Worm (Caenorhabditis elegans) whole organism, L3 larva: ENCODE data around the gene npr-3.
A peak's percentile ranks its signal among the peaks of the same experiment; 100 is the strongest.

Source experiments
- R02D3.7 ChIP-seq: fragments of 150-350 bp; optimal IDR thresholded peaks from 2 replicates; lab custom pipeline; 2014; ENCODE audit warnings: missing biosample characterization, missing genetic modification characterization
- ZK546.5 ChIP-seq: sonication (generic microtip); optimal IDR thresholded peaks from 2 replicates; lab custom pipeline; 2017; ENCODE audit warnings: missing biosample characterization, missing genetic modification characterization
- aly-2 ChIP-seq: fragments of 150-350 bp; optimal IDR thresholded peaks from 2 replicates; lab custom pipeline; 2014; ENCODE audit warnings: missing biosample characterization, missing genetic modification characterization
- ama-1 ChIP-seq: fragments of 150-350 bp; optimal IDR thresholded peaks from 2 replicates; lab custom pipeline; 2018
- ceh-16 ChIP-seq: sonication (generic microtip); optimal IDR thresholded peaks from 2 replicates; lab custom pipeline; 2017; ENCODE audit warnings: missing biosample characterization, missing genetic modification characterization
- ceh-28 ChIP-seq: fragments of 150-350 bp; optimal IDR thresholded peaks from 2 replicates; lab custom pipeline; 2014; ENCODE audit warnings: missing biosample characterization, missing genetic modification reagents, missing genetic modification characterization
- ceh-82 ChIP-seq: fragments of 150-350 bp; optimal IDR thresholded peaks from 2 replicates; lab custom pipeline; 2014; ENCODE audit warnings: missing biosample characterization, missing genetic modification characterization
- ceh-9 ChIP-seq: sonication (generic microtip); optimal IDR thresholded peaks from 2 replicates; lab custom pipeline; 2018; ENCODE audit warnings: missing biosample characterization, missing genetic modification characterization
- daf-12 ChIP-seq: fragments of 150-350 bp; optimal IDR thresholded peaks from 2 replicates; lab custom pipeline; 2014; ENCODE audit warnings: missing biosample characterization, missing genetic modification reagents, missing genetic modification characterization
- egl-27 ChIP-seq: sonication (generic microtip); optimal IDR thresholded peaks from 4 replicates; lab custom pipeline; 2017; ENCODE audit warnings: missing biosample characterization, missing genetic modification reagents, missing genetic modification characterization
- egl-5 ChIP-seq: fragments of 150-350 bp; optimal IDR thresholded peaks from 2 replicates; lab custom pipeline; 2017; ENCODE audit warnings: missing biosample characterization, missing genetic modification reagents, missing genetic modification characterization, inconsistent platforms
- elt-1 ChIP-seq: fragments of 150-350 bp; optimal IDR thresholded peaks from 2 replicates; lab custom pipeline; 2014; ENCODE audit warnings: missing biosample characterization, missing genetic modification characterization
- elt-2 ChIP-seq: sonication (generic microtip); optimal IDR thresholded peaks from 2 replicates; lab custom pipeline; 2016; ENCODE audit warnings: missing genetic modification reagents, mild to moderate bottlenecking, missing genetic modification characterization, missing compliant biosample characterization
- elt-3 ChIP-seq, 3 experiments: fragments of 150-350 bp in 1 of 3; sonication (generic microtip) in 2 of 3; optimal IDR thresholded peaks; 2 replicates in 2 of 3; 4 replicates in 1 of 3; lab custom pipeline; 2014 to 2017; ENCODE audit warnings: missing biosample characterization in 3 of 3, missing genetic modification characterization in 3 of 3
- eor-1 ChIP-seq, 2 experiments: fragments of 150-350 bp; optimal IDR thresholded peaks; 2 replicates each; lab custom pipeline; 2014 to 2018; ENCODE audit warnings: missing biosample characterization in 2 of 2, missing genetic modification characterization in 2 of 2
- fkh-2 ChIP-seq: fragments of 150-350 bp; optimal IDR thresholded peaks from 2 replicates; lab custom pipeline; 2014; ENCODE audit warnings: missing biosample characterization, missing genetic modification reagents, missing genetic modification characterization
- fos-1 ChIP-seq: fragments of 150-350 bp; optimal IDR thresholded peaks from 2 replicates; lab custom pipeline; 2014; ENCODE audit warnings: missing biosample characterization, missing genetic modification characterization
- hmg-11 ChIP-seq: sonication (generic microtip); optimal IDR thresholded peaks from 2 replicates; lab custom pipeline; 2016; ENCODE audit warnings: missing genetic modification characterization, missing compliant biosample characterization
- jun-1 ChIP-seq: fragments of 150-350 bp; optimal IDR thresholded peaks from 2 replicates; lab custom pipeline; 2014; ENCODE audit warnings: missing biosample characterization, missing genetic modification reagents, missing genetic modification characterization
- lin-15B ChIP-seq: fragments of 150-350 bp; optimal IDR thresholded peaks from 2 replicates; lab custom pipeline; 2014; ENCODE audit warnings: missing biosample characterization, missing genetic modification characterization
- lin-39 ChIP-seq: fragments of 150-350 bp; optimal IDR thresholded peaks from 2 replicates; lab custom pipeline; 2018; ENCODE audit warnings: missing biosample characterization, missing genetic modification reagents, missing genetic modification characterization
- lsy-12 ChIP-seq: sonication (generic microtip); optimal IDR thresholded peaks from 2 replicates; lab custom pipeline; 2016; ENCODE audit warnings: mild to moderate bottlenecking, missing genetic modification characterization, missing compliant biosample characterization
- mdl-1 ChIP-seq: fragments of 150-350 bp; optimal IDR thresholded peaks from 2 replicates; lab custom pipeline; 2014; ENCODE audit warnings: missing biosample characterization, missing genetic modification characterization
- mml-1 ChIP-seq: fragments of 150-350 bp; sonication (generic microtip); optimal IDR thresholded peaks from 3 replicates; lab custom pipeline; 2014; ENCODE audit warnings: missing biosample characterization, missing genetic modification characterization
- nfya-1 ChIP-seq: sonication (generic microtip); optimal IDR thresholded peaks from 2 replicates; lab custom pipeline; 2017; ENCODE audit warnings: missing genetic modification characterization, mild to moderate bottlenecking, missing compliant biosample characterization, antibody characterized with exemption, moderate library complexity; ENCODE audit not compliant: insufficient read depth
- nhr-11 ChIP-seq: fragments of 150-350 bp; optimal IDR thresholded peaks from 2 replicates; lab custom pipeline; 2014; ENCODE audit warnings: missing biosample characterization, missing genetic modification characterization
- nhr-23 ChIP-seq: fragments of 150-350 bp; optimal IDR thresholded peaks from 2 replicates; lab custom pipeline; 2014; ENCODE audit warnings: missing biosample characterization, missing genetic modification reagents, missing genetic modification characterization
- nhr-237 ChIP-seq: fragments of 150-350 bp; optimal IDR thresholded peaks from 2 replicates; lab custom pipeline; 2014; ENCODE audit warnings: missing biosample characterization, missing genetic modification characterization
- nhr-25 ChIP-seq: sonication (generic microtip); optimal IDR thresholded peaks from 2 replicates; lab custom pipeline; 2017; ENCODE audit warnings: missing biosample characterization, missing genetic modification characterization
- nhr-28 ChIP-seq: fragments of 150-350 bp; optimal IDR thresholded peaks from 2 replicates; lab custom pipeline; 2014; ENCODE audit warnings: missing biosample characterization, missing genetic modification characterization
- nhr-43 ChIP-seq: sonication (generic microtip); optimal IDR thresholded peaks from 2 replicates; lab custom pipeline; 2016; ENCODE audit warnings: mild to moderate bottlenecking, missing genetic modification characterization, missing compliant biosample characterization; ENCODE audit not compliant: poor library complexity, severe bottlenecking
- nhr-67 ChIP-seq: fragments of 150-350 bp; optimal IDR thresholded peaks from 2 replicates; lab custom pipeline; 2014; ENCODE audit warnings: missing biosample characterization, missing genetic modification characterization
- nhr-76 ChIP-seq: fragments of 150-350 bp; sonication (generic microtip); optimal IDR thresholded peaks from 5 replicates; lab custom pipeline; 2014; ENCODE audit warnings: missing biosample characterization, missing genetic modification characterization
- nhr-77 ChIP-seq: fragments of 150-350 bp; optimal IDR thresholded peaks from 2 replicates; lab custom pipeline; 2014; ENCODE audit warnings: missing biosample characterization, missing genetic modification characterization
- pha-4 ChIP-seq: fragments of 150-350 bp; optimal IDR thresholded peaks from 2 replicates; lab custom pipeline; 2014; ENCODE audit warnings: missing biosample characterization, missing genetic modification reagents, missing genetic modification characterization
- pqm-1 ChIP-seq: fragments of 150-350 bp; optimal IDR thresholded peaks from 2 replicates; lab custom pipeline; 2017; ENCODE audit warnings: missing biosample characterization, missing genetic modification characterization, inconsistent platforms
- sea-2 ChIP-seq: fragments of 150-350 bp; sonication (generic microtip); optimal IDR thresholded peaks from 4 replicates; lab custom pipeline; 2014; ENCODE audit warnings: missing biosample characterization, missing genetic modification reagents, missing genetic modification characterization
- skn-1 ChIP-seq: fragments of 150-350 bp; optimal IDR thresholded peaks from 2 replicates; lab custom pipeline; 2014; ENCODE audit warnings: missing biosample characterization, missing genetic modification characterization
- snpc-4 ChIP-seq: fragments of 150-350 bp; optimal IDR thresholded peaks from 2 replicates; lab custom pipeline; 2014; ENCODE audit warnings: missing biosample characterization, missing genetic modification characterization
- tbx-2 ChIP-seq: sonication (generic microtip); optimal IDR thresholded peaks from 2 replicates; lab custom pipeline; 2016; ENCODE audit warnings: mild to moderate bottlenecking, missing genetic modification characterization, missing compliant biosample characterization
- unc-39 ChIP-seq: sonication (generic microtip); optimal IDR thresholded peaks from 4 replicates; lab custom pipeline; 2017; ENCODE audit warnings: missing biosample characterization, missing genetic modification characterization
- unc-62 ChIP-seq: fragments of 150-350 bp; sonication (generic microtip); optimal IDR thresholded peaks from 4 replicates; lab custom pipeline; 2014; ENCODE audit warnings: missing biosample characterization, missing genetic modification reagents, missing genetic modification characterization
- zag-1 ChIP-seq: fragments of 150-350 bp; optimal IDR thresholded peaks from 2 replicates; lab custom pipeline; 2014; ENCODE audit warnings: missing biosample characterization, missing genetic modification characterization
- ztf-11 ChIP-seq: fragments of 150-350 bp; optimal IDR thresholded peaks from 2 replicates; lab custom pipeline; 2014; ENCODE audit warnings: missing biosample characterization, missing genetic modification characterization
- ztf-4 ChIP-seq: fragments of 150-350 bp; optimal IDR thresholded peaks from 2 replicates; lab custom pipeline; 2014; ENCODE audit warnings: missing biosample characterization, missing genetic modification characterization

npr-3 gene

DNA sequence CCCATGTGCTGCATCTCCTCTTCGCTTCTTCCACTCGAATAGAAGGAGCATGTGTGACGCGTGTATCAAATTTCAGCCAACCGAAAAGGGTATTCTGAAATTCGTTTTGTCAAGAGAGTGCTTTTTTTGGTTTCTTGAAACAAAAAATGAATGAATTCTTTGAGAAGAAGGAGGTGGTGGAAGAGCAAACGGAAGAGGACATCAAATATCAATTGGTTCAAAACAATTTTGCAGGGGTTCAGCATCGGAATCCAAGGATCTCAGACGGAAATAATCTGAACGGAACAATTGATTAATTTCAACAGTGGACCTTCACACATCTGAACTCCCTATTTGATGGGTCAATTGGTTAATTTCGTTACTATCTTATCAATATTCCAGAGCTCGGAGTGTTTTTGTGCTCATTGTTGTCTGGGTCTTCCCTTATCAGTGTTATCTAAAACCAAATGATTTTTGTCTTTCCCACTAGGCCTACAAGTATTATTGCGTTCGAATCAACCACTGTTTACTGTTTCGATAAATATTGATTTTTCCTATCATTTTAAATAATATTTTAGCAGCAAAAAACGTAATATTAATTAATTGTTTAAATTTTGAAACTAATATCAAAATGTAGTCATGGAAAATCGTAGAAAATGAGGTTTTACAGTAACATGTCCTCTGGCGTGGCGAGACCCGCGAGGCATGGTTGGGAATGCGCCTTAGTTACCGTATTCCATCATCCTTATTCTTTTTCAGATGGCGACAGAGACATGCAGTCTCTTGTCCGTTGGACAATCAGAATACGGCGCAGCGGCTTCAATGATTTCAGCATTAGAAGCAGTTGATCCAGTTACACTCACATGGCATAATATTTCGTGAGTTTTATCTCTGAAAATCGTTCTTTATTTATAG lies 10.2 kb downstream of the npr-3 start, which contains the start of the genes C10C6.13 and wht-2:
TSS of gene C10C6.13 (minus strand) at position 51 of the 894 bp plus-strand sequence.
TSS of gene wht-2 (plus strand) at position 739 of the 894 bp plus-strand sequence.
- TF ChIP-seq nhr-43 (tag; lab: Kevin White, UChicago) = no peak
- no peak for TF ChIP-seq ceh-16
- TF ChIP-seq nhr-67 (tag; lab: Kevin White, UChicago) = no peak
- TF ChIP-seq nhr-23 (tag; lab: Kevin White, UChicago) = no peak
- peak; percentile 62 for TF ChIP-seq pqm-1 (tag; lab: Kevin White, UChicago)
- no peak for TF ChIP-seq ztf-4 (tag; lab: Kevin White, UChicago)
- no peak for TF ChIP-seq nhr-28 (tag; lab: Kevin White, UChicago)
- TF ChIP-seq skn-1 (tag; lab: Kevin White, UChicago) = no peak
- TF ChIP-seq hmg-11 (tag; lab: Kevin White, UChicago) = no peak
- TF ChIP-seq pha-4 = peak; percentile 19
- peak; percentile 82 for TF ChIP-seq elt-2 (tag; lab: Kevin White, UChicago)
- no peak for TF ChIP-seq nfya-1 (tag; lab: Kevin White, UChicago)
- TF ChIP-seq egl-5 (tag; lab: Kevin White, UChicago) = no peak
- TF ChIP-seq ZK546.5 (tag; lab: Kevin White, UChicago) = no peak
- no peak for TF ChIP-seq eor-1 (tag; optimal IDR thresholded peaks at IDR 0.05; lab: Kevin White, UChicago)

DNA sequence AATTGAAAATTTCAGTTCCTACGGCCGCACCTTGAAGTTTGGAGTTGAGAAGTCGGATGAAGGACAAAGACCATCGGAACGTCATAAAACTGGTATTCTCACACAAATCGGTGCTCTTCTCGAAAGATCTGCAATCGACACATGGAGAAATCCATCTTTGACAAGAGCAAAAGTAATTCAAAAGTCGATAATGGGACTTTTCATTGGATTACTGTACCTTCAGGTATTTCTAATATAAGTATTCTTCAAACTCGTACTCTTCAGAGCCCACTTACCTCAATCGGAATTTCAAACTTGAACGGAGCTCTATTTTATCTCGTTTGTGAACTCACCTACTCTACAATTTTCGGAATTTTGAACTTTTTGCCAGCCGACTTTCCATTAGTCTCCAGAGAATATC lies 12.2 kb downstream of the npr-3 start:
- TF ChIP-seq elt-3 (tag; optimal IDR thresholded peaks at IDR 0.05; lab: Kevin White, UChicago) (no peak), elt-2 (tag; lab: Kevin White, UChicago) (no peak), fos-1 (tag; lab: Kevin White, UChicago) (no peak), tbx-2 (no peak), mml-1 (no peak), nhr-237 (no peak), ZK546.5 (tag; lab: Kevin White, UChicago) (no peak), ama-1 (lab: Kevin White, UChicago) (no peak), lsy-12 (no peak), zag-1 (tag; lab: Kevin White, UChicago) (no peak), nhr-77 (no peak), nhr-43 (tag; lab: Kevin White, UChicago) (no peak), lin-39 (no peak)

DNA sequence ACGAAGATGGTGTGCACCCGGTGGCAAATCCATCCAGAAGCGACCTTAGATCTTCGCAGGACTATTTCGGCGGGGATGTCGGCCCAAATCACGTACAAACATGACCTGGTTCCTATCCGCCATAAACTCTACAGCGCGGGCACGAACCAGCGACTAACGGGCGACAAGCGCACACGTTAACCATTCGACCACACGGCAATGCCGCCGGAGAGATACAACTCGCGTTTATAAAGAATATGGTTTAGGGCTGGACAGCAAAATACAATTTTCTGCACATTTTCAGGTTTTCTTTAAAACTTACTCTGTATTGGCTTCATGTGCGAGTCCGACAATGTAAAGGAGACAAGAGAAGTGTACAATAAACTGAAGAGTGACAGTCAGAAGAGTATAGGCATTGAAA lies 14.3 kb downstream of the npr-3 start:
- no peak for TF ChIP-seq egl-27 (tag; lab: Kevin White, UChicago)
- TF ChIP-seq ceh-16 = no peak
- TF ChIP-seq nhr-67 (tag; lab: Kevin White, UChicago) = no peak
- TF ChIP-seq nhr-25 (tag; lab: Kevin White, UChicago) = no peak
- TF ChIP-seq unc-62 (GFP tag; lab: Kevin White, UChicago) = no peak
- TF ChIP-seq jun-1 (tag; lab: Kevin White, UChicago) = no peak
- TF ChIP-seq egl-5 (tag; lab: Kevin White, UChicago) = peak; percentile 10
- TF ChIP-seq sea-2 (GFP tag; lab: Kevin White, UChicago) = no peak
- peak; percentile 10 for TF ChIP-seq lin-15B (tag; lab: Kevin White, UChicago)
- TF ChIP-seq ZK546.5 (tag; lab: Kevin White, UChicago) = no peak
- no peak for TF ChIP-seq pqm-1 (tag; lab: Kevin White, UChicago)
- peak; percentile 3 for TF ChIP-seq elt-1 (tag; lab: Kevin White, UChicago)
- peak; percentile 26 for TF ChIP-seq nhr-76
- peak; percentile 76 for TF ChIP-seq nhr-23 (tag; lab: Kevin White, UChicago)
- TF ChIP-seq ceh-9 (tag; lab: Kevin White, UChicago) = no peak
- TF ChIP-seq snpc-4 = peak; percentile 45
- TF ChIP-seq unc-39 = no peak
- TF ChIP-seq mdl-1 (tag; lab: Kevin White, UChicago) = no peak
- TF ChIP-seq ztf-11 (tag; lab: Kevin White, UChicago) = no peak
- no peak for TF ChIP-seq fkh-2 (tag; lab: Kevin White, UChicago)
- peak; percentile 44 for TF ChIP-seq ceh-82 (tag; lab: Kevin White, UChicago)
- TF ChIP-seq fos-1 (tag; lab: Kevin White, UChicago) = peak; percentile 35
- no peak for TF ChIP-seq zag-1 (tag; lab: Kevin White, UChicago)
- TF ChIP-seq nhr-28 (tag; lab: Kevin White, UChicago) = no peak
- TF ChIP-seq nfya-1 (tag; lab: Kevin White, UChicago) = peak; percentile 53
- TF ChIP-seq nhr-237 = no peak
- peak; percentile 82 for TF ChIP-seq hmg-11 (tag; lab: Kevin White, UChicago)
- TF ChIP-seq R02D3.7 (tag; lab: Kevin White, UChicago) = peak; percentile 2
- TF ChIP-seq nhr-11 (tag; lab: Kevin White, UChicago) = no peak
- no peak for TF ChIP-seq ztf-4 (tag; lab: Kevin White, UChicago)
- no peak for TF ChIP-seq daf-12 (tag; lab: Kevin White, UChicago)
- peak; percentile 77 for TF ChIP-seq nhr-43 (tag; lab: Kevin White, UChicago)
- TF ChIP-seq aly-2 = peak; percentile 60
- TF ChIP-seq ceh-28 (tag; lab: Kevin White, UChicago) = peak; percentile 8
- no peak for TF ChIP-seq nhr-77
- peak; percentile 71 for TF ChIP-seq tbx-2
- no peak for TF ChIP-seq mml-1
- TF ChIP-seq elt-3 (tag; optimal IDR thresholded peaks at IDR 0.05; lab: Kevin White, UChicago) = no peak
- TF ChIP-seq ama-1 (lab: Kevin White, UChicago) = peak; percentile 87
